Worm (Caenorhabditis elegans) whole organism, L4 larva: ENCODE data around the gene F26A1.7.

Experiments
- ceh-28 ChIP-seq: fragments of 150-350 bp; optimal IDR thresholded peaks from 2 replicates; lab custom pipeline; 2014; ENCODE audit warnings: missing biosample characterization, missing genetic modification reagents, missing genetic modification characterization
- nhr-42 ChIP-seq: fragments of 200-800 bp; sonication (Bioruptor generic); IDR thresholded peaks from 2 replicates; pipeline ENCODE4 v1.3.6; 2022; ENCODE audit warnings: missing genetic modification characterization, missing compliant biosample characterization

DNA sequence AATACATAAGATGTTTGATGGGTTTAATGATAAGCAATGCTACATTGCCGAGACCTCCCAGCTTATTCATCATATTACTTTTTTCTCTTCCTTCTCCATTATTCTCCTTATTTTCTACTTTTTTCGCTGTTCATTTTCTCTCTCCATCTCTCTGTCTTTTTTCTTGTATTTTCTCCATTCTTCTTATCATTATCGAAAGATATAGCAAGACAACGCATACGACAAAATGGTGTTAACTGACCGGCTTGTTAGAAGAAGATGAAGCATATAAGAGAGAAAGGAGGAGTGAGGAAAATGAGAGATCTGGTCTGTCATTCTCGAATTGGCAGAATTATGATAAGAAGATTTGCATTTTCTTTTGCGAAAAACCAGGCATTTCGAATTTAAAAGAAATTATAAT, 52.9 kb downstream of the F26A1.7 start:
- TF ChIP-seq nhr-42 (GFP tag; lab: Robert Waterston, UW) (no peak), ceh-28 (tag; lab: Kevin White, UChicago) (no peak)
